Fruit fly (Drosophila melanogaster): ENCODE data around the gene Dci.

DNA sequence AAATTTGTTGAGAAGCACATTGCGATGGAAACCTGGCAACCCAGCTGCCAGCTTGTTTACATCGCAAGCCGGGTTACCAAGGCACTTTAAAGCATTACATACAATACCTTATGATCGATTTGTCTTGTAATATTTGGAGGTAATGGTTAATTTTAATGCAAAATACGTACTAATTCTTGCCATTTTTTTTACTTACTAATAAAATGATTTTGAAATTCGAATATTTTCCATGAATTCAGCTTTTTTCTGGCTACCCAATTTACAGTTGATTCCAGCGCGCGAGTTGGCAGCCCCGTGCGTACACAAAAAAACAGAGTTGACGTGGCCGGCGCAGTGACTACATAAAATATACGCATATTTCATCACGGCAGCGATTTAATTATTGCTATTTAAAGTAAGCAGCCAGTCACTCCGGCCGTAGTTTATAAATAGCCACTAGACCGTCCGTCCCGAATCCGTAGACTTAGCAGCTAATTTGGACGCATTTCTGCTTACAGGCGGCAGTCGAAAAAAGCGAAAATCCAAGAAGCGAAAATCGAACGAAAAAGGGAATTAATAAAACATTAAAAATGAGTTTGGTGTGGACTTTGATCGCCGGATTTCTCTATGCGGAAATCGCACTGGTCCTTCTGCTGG lies 13.5 kb upstream of the Dci start, which contains the start of the genes CG13901 and CG13887:
- TF ChIP-seq ci (GFP tag; IDR thresholded peaks at IDR 0.05), result peak; percentile 86
- peak; percentile 75 for TF ChIP-seq CG6813 (GFP tag; optimal IDR thresholded peaks at IDR 0.05)
- no peak for TF ChIP-seq br (optimal IDR thresholded peaks at IDR 0.05)
- TF ChIP-seq bbx (GFP tag; IDR thresholded peaks at IDR 0.05; ENCODE audit: partially characterized antibody), result 0 out of 2 replicates have a peak, but pooled peaks have one; percentile 9
- TF ChIP-seq NC2α (GFP tag; optimal IDR thresholded peaks at IDR 0.05), result peak; percentile 78
- peak; percentile 85 for TF ChIP-seq CG1792 (GFP tag; optimal IDR thresholded peaks at IDR 0.05)
- TF ChIP-seq gsb (GFP tag; IDR thresholded peaks at IDR 0.05), result peak; percentile 54; the same call in 1 of the 2 replicates
- TF ChIP-seq Hr3 (GFP tag; optimal IDR thresholded peaks at IDR 0.05), result peak; percentile 93
- peak; percentile 61 for TF ChIP-seq ftz-f1 (GFP tag; optimal IDR thresholded peaks at IDR 0.05)
- peak; percentile 62 for TF ChIP-seq CG12071 (GFP tag; optimal IDR thresholded peaks at IDR 0.05)
- peak; percentile 89 for TF ChIP-seq CG16863 (GFP tag; optimal IDR thresholded peaks at IDR 0.05)
- peak; percentile 88 for TF ChIP-seq Blimp-1 (GFP tag; optimal IDR thresholded peaks at IDR 0.05)
- peak; percentile 90 for TF ChIP-seq NfI (GFP tag; optimal IDR thresholded peaks at IDR 0.05)
- peak; percentile 79 for TF ChIP-seq seq (GFP tag; IDR thresholded peaks at IDR 0.05)

Measured in whole organism, embryonic.